Worm (Caenorhabditis elegans) whole organism, L4/young adult: ENCODE measurements around the gene mpz-6.

Source experiments
- W03F9.2 ChIP-seq: fragments of 150-350 bp; optimal IDR thresholded peaks from 2 replicates; lab custom pipeline; 2014; ENCODE audit warnings: missing biosample characterization, missing genetic modification characterization
- dao-5 ChIP-seq: sonication (generic microtip); optimal IDR thresholded peaks from 2 replicates; lab custom pipeline; 2016; ENCODE audit warnings: missing genotype, missing genetic modification characterization, moderate library complexity, missing compliant biosample characterization
- him-1 ChIP-seq: sonication (generic microtip); optimal IDR thresholded peaks from 2 replicates; lab custom pipeline; 2016; ENCODE audit warnings: missing genotype, missing genetic modification reagents, missing genetic modification characterization, missing compliant biosample characterization

DNA sequence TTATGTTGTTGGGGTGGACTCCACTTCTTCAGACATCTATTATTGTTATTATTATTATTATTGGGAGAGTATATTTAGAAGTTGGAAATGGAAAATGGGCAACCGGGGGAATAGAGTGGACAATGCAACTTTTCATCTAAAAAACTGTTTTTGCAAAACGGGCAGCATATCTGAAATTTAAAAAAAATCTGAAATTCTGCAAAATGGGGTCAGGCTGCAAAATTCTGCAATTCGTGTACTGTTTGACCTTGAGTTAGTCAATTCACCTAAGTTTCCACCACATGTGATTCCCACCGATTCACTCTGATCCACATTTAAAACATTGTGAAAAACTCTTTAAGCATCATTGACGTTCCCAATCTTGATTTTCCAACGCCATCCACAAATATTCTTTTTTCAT is 33.9 kb downstream of the mpz-6 start, which contains the start of gene C06C3.4:
- TF ChIP-seq him-1 (tag; lab: Kevin White, UChicago) (no peak), W03F9.2 (tag; lab: Kevin White, UChicago) (no peak), dao-5 (tag; lab: Kevin White, UChicago) (no peak)
